Worm (Caenorhabditis elegans): Measurements from ENCODE around the gene ubq-1.

ce11 chrIII:5981407-5981806 is 41.4 kb downstream of the ubq-1 start:
- TF ChIP-seq ces-1 (GFP tag; optimal IDR thresholded peaks at IDR 0.05) (no peak), nhr-237 (tag; optimal IDR thresholded peaks at IDR 0.05) (no peak)
